Worm (Caenorhabditis elegans): ENCODE data around the gene R52.6.

ce11 chrII:2135604-2136003 lies 22.8 kb upstream of the R52.6 start, which contains the start of gene hpo-7:
- TF ChIP-seq elt-1 (tag; optimal IDR thresholded peaks at IDR 0.05) (no peak), nhr-11 (tag; optimal IDR thresholded peaks at IDR 0.05) (no peak), aly-2 (tag; optimal IDR thresholded peaks at IDR 0.05) (no peak), fos-1 (tag; optimal IDR thresholded peaks at IDR 0.05) (no peak), lin-39 (tag; optimal IDR thresholded peaks at IDR 0.05) (no peak), ceh-82 (tag; optimal IDR thresholded peaks at IDR 0.05) (no peak), sma-9 (GFP tag; optimal IDR thresholded peaks at IDR 0.05) (no peak), sma-9 (tag; optimal IDR thresholded peaks at IDR 0.05) (no peak), ZK546.5 (tag; optimal IDR thresholded peaks at IDR 0.05) (no peak), nhr-10 (tag; optimal IDR thresholded peaks at IDR 0.05) (no peak)

Data from whole organism, L2 larva.